Fruit fly (Drosophila melanogaster) whole organism, embryonic: ENCODE measurements around the gene CG46465.

Experiments used
- CG10209 ChIP-seq: fragments of 200-800 bp; sonication (Bioruptor generic); optimal IDR thresholded peaks from 3 replicates; lab custom pipeline; 2017; ENCODE audit warnings: missing biosample characterization, mild to moderate bottlenecking, missing genetic modification characterization, missing genetic modification reagents
- CG1024 ChIP-seq: fragments of 200-800 bp; sonication (Bioruptor generic); IDR thresholded peaks from 2 replicates; pipeline ENCODE4 v1.3.6; 2022; ENCODE audit warnings: missing biosample characterization, missing genetic modification characterization
- CG10543 ChIP-seq: fragments of 200-800 bp; sonication (Bioruptor generic); optimal IDR thresholded peaks from 3 replicates; lab custom pipeline; 2017; ENCODE audit warnings: missing biosample characterization, mild to moderate bottlenecking, missing genetic modification characterization, moderate library complexity
- CG10654 ChIP-seq: fragments of 200-800 bp; sonication (Bioruptor generic); optimal IDR thresholded peaks from 2 replicates; lab custom pipeline; 2016; ENCODE audit warnings: missing biosample characterization, missing genetic modification characterization
- CG11093 ChIP-seq: fragments of 200-800 bp; sonication (Bioruptor generic); IDR thresholded peaks from 3 replicates; pipeline ENCODE4 v1.3.6; 2022; ENCODE audit warnings: missing biosample characterization, missing genetic modification characterization
- CG11247 ChIP-seq: fragments of 200-800 bp; sonication (Bioruptor generic); IDR thresholded peaks from 2 replicates; pipeline ENCODE4 v1.3.6; 2022; ENCODE audit warnings: missing biosample characterization, missing genetic modification characterization
- CG11456 ChIP-seq: fragments of 200-800 bp; sonication (Bioruptor generic); IDR thresholded peaks from 3 replicates; pipeline ENCODE4 v1.3.6; 2022; ENCODE audit warnings: missing biosample characterization, missing genetic modification characterization
- CG12299 ChIP-seq: fragments of 200-800 bp; sonication (Bioruptor generic); optimal IDR thresholded peaks from 2 replicates; lab custom pipeline; 2018; ENCODE audit warnings: missing biosample characterization, mild to moderate bottlenecking, missing genetic modification characterization
- CG12391 ChIP-seq: fragments of 200-800 bp; sonication (Bioruptor generic); optimal IDR thresholded peaks from 3 replicates; lab custom pipeline; 2018; ENCODE audit warnings: missing biosample characterization, mild to moderate bottlenecking, missing genetic modification characterization, moderate library complexity
- CG15269 ChIP-seq: fragments of 200-800 bp; sonication (Bioruptor generic); optimal IDR thresholded peaks from 2 replicates; lab custom pipeline; 2018; ENCODE audit warnings: missing biosample characterization, mild to moderate bottlenecking, missing genetic modification characterization, moderate library complexity
- CG1529 ChIP-seq: fragments of 200-800 bp; sonication (Bioruptor generic); optimal IDR thresholded peaks from 3 replicates; lab custom pipeline; 2018; ENCODE audit warnings: missing biosample characterization, missing genetic modification characterization
- CG15696 ChIP-seq: fragments of 200-800 bp; sonication (Bioruptor generic); optimal IDR thresholded peaks from 2 replicates; lab custom pipeline; 2019; ENCODE audit warnings: missing biosample characterization, mild to moderate bottlenecking, missing genetic modification characterization, moderate library complexity
- CG1603 ChIP-seq: fragments of 200-800 bp; sonication (Bioruptor generic); optimal IDR thresholded peaks from 2 replicates; lab custom pipeline; 2019; ENCODE audit warnings: missing biosample characterization, mild to moderate bottlenecking, missing genetic modification characterization, moderate library complexity
- CG1647 ChIP-seq: fragments of 200-800 bp; sonication (Bioruptor generic); optimal IDR thresholded peaks from 3 replicates; lab custom pipeline; 2016; ENCODE audit warnings: missing biosample characterization, missing genetic modification characterization
- CG17328 ChIP-seq: fragments of 200-800 bp; sonication (Bioruptor generic); IDR thresholded peaks from 2 replicates; pipeline ENCODE4 v1.3.6; 2022; ENCODE audit warnings: missing biosample characterization, missing genetic modification characterization
- CG17359 ChIP-seq: fragments of 200-800 bp; sonication (Bioruptor generic); optimal IDR thresholded peaks from 3 replicates; lab custom pipeline; 2018; ENCODE audit warnings: missing biosample characterization, mild to moderate bottlenecking, missing genetic modification characterization, moderate library complexity
- CG17361 ChIP-seq: fragments of 200-800 bp; sonication (Bioruptor generic); IDR thresholded peaks from 3 replicates; pipeline ENCODE4 v1.3.6; 2022; ENCODE audit warnings: missing biosample characterization, missing genetic modification characterization
- CG18599 ChIP-seq: fragments of 200-800 bp; sonication (Bioruptor generic); optimal IDR thresholded peaks from 3 replicates; lab custom pipeline; 2017; ENCODE audit warnings: missing biosample characterization, missing genetic modification characterization, mild to moderate bottlenecking, moderate library complexity, missing genetic modification reagents
- CG18619 ChIP-seq: fragments of 200-800 bp; sonication (Bioruptor generic); optimal IDR thresholded peaks from 3 replicates; lab custom pipeline; 2017; ENCODE audit warnings: missing biosample characterization, mild to moderate bottlenecking, missing genetic modification characterization
- CG2129 ChIP-seq: fragments of 200-800 bp; sonication (Bioruptor generic); IDR thresholded peaks from 2 replicates; pipeline ENCODE4 v1.3.6; 2022; ENCODE audit warnings: missing biosample characterization, missing genetic modification characterization; ENCODE audit not compliant: partially characterized antibody
- CG2202 ChIP-seq: fragments of 200-800 bp; sonication (Bioruptor generic); optimal IDR thresholded peaks from 2 replicates; lab custom pipeline; 2018; ENCODE audit warnings: missing biosample characterization, mild to moderate bottlenecking, missing genetic modification characterization
- CG31224 ChIP-seq: fragments of 200-800 bp; sonication (Bioruptor generic); IDR thresholded peaks from 2 replicates; pipeline ENCODE4 v1.3.6; 2022; ENCODE audit warnings: missing biosample characterization, missing genetic modification characterization
- CG3281 ChIP-seq: fragments of 200-800 bp; sonication (Bioruptor generic); optimal IDR thresholded peaks from 3 replicates; lab custom pipeline; 2017; ENCODE audit warnings: missing biosample characterization, mild to moderate bottlenecking, missing genetic modification characterization
- CG34376 ChIP-seq: fragments of 200-800 bp; sonication (Bioruptor generic); optimal IDR thresholded peaks from 2 replicates; lab custom pipeline; 2018; ENCODE audit warnings: missing biosample characterization, mild to moderate bottlenecking, missing genetic modification characterization
- CG5180 ChIP-seq: fragments of 200-800 bp; sonication (Bioruptor generic); optimal IDR thresholded peaks from 3 replicates; lab custom pipeline; 2017; ENCODE audit warnings: missing biosample characterization, missing genetic modification characterization, mild to moderate bottlenecking, moderate library complexity, missing genetic modification reagents
- CG6689 ChIP-seq: fragments of 200-800 bp; sonication (Bioruptor generic); IDR thresholded peaks from 2 replicates; pipeline ENCODE4 v1.3.6; 2022; ENCODE audit warnings: missing biosample characterization, missing genetic modification characterization
- CG6813 ChIP-seq: fragments of 200-800 bp; sonication (Bioruptor generic); optimal IDR thresholded peaks from 2 replicates; lab custom pipeline; 2017; ENCODE audit warnings: missing biosample characterization, missing genetic modification characterization, mild to moderate bottlenecking, moderate library complexity, missing genetic modification reagents
- CG7357 ChIP-seq: fragments of 200-800 bp; sonication (Bioruptor generic); IDR thresholded peaks from 3 replicates; pipeline ENCODE4 v1.3.6; 2022; ENCODE audit warnings: missing biosample characterization, missing genetic modification characterization
- Doc3 ChIP-seq: fragments of 200-800 bp; sonication (Bioruptor generic); IDR thresholded peaks from 3 replicates; pipeline ENCODE4 v1.3.6; 2022; ENCODE audit warnings: missing biosample characterization, missing genetic modification characterization; ENCODE audit not compliant: partially characterized antibody
- E2f1 ChIP-seq: fragments of 200-800 bp; sonication (Bioruptor generic); IDR thresholded peaks from 2 replicates; pipeline ENCODE4 v1.3.6; 2022; ENCODE audit warnings: missing biosample characterization, missing genetic modification characterization
- ERR ChIP-seq: fragments of 200-800 bp; sonication (Bioruptor generic); optimal IDR thresholded peaks from 2 replicates; lab custom pipeline; 2016; ENCODE audit warnings: missing biosample characterization, missing genetic modification characterization
- Gug ChIP-seq: fragments of 200-800 bp; sonication (Bioruptor generic); IDR thresholded peaks from 4 replicates; pipeline ENCODE4 v1.3.6; 2022; ENCODE audit warnings: missing biosample characterization, missing genetic modification characterization
- Lhr ChIP-seq: fragments of 200-800 bp; sonication (Bioruptor generic); optimal IDR thresholded peaks from 3 replicates; lab custom pipeline; 2017; ENCODE audit warnings: mild to moderate bottlenecking, missing biosample characterization, missing genetic modification reagents, missing genetic modification characterization
- Max ChIP-seq: fragments of 200-800 bp; sonication (Bioruptor generic); optimal IDR thresholded peaks from 2 replicates; lab custom pipeline; 2016; ENCODE audit warnings: missing biosample characterization, mild to moderate bottlenecking, missing genetic modification characterization
- Mrtf ChIP-seq: fragments of 200-800 bp; sonication (Bioruptor generic); IDR thresholded peaks from 3 replicates; pipeline ENCODE4 v1.3.6; 2022; ENCODE audit warnings: missing biosample characterization, missing genetic modification characterization
- NC2α ChIP-seq: fragments of 200-800 bp; sonication (Bioruptor generic); optimal IDR thresholded peaks from 2 replicates; lab custom pipeline; 2016; ENCODE audit warnings: missing biosample characterization, missing genetic modification characterization
- NFAT ChIP-seq: fragments of 200-800 bp; sonication (Bioruptor generic); IDR thresholded peaks from 2 replicates; pipeline ENCODE4 v1.3.6; 2022; ENCODE audit warnings: missing biosample characterization, missing genetic modification characterization
- Pdp1 ChIP-seq, 2 experiments: fragments of 200-800 bp; sonication (Bioruptor generic); optimal IDR thresholded peaks; 3 replicates each; lab custom pipeline; 2016; ENCODE audit warnings: missing biosample characterization in 2 of 2, missing genetic modification characterization in 2 of 2, mild to moderate bottlenecking in 1 of 2, moderate library complexity in 1 of 2
- Poxn ChIP-seq: fragments of 200-800 bp; sonication (Bioruptor generic); IDR thresholded peaks from 2 replicates; pipeline ENCODE4 v1.3.6; 2022; ENCODE audit warnings: missing biosample characterization, missing genetic modification characterization
- ap ChIP-seq: fragments of 200-800 bp; sonication (Bioruptor generic); IDR thresholded peaks from 2 replicates; pipeline ENCODE4 v1.3.6; 2022; ENCODE audit warnings: missing biosample characterization, missing genetic modification characterization
- bcd ChIP-seq: fragments of 200-800 bp; sonication (Bioruptor generic); optimal IDR thresholded peaks from 2 replicates; lab custom pipeline; 2017; ENCODE audit warnings: missing biosample characterization, mild to moderate bottlenecking, missing genetic modification characterization
- corto ChIP-seq: fragments of 200-800 bp; sonication (Bioruptor generic); optimal IDR thresholded peaks from 2 replicates; lab custom pipeline; 2016; ENCODE audit warnings: missing biosample characterization, mild to moderate bottlenecking, missing genetic modification characterization, moderate library complexity
- dan ChIP-seq: fragments of 200-800 bp; sonication (Bioruptor generic); IDR thresholded peaks from 2 replicates; pipeline ENCODE4 v1.3.6; 2022; ENCODE audit warnings: missing biosample characterization, missing genetic modification characterization
- dmrt11E ChIP-seq: fragments of 200-800 bp; sonication (Bioruptor generic); optimal IDR thresholded peaks from 3 replicates; lab custom pipeline; 2018; ENCODE audit warnings: missing biosample characterization, mild to moderate bottlenecking, missing genetic modification characterization, moderate library complexity
- gcm ChIP-seq: fragments of 200-800 bp; sonication (Bioruptor generic); optimal IDR thresholded peaks from 2 replicates; lab custom pipeline; 2019; ENCODE audit warnings: missing biosample characterization, mild to moderate bottlenecking, missing genetic modification characterization, moderate library complexity
- gfzf ChIP-seq: fragments of 200-800 bp; sonication (Bioruptor generic); optimal IDR thresholded peaks from 2 replicates; lab custom pipeline; 2016; ENCODE audit warnings: missing biosample characterization, mild to moderate bottlenecking, missing genetic modification characterization, moderate library complexity
- kay ChIP-seq: fragments of 200-800 bp; sonication (Bioruptor generic); optimal IDR thresholded peaks from 2 replicates; lab custom pipeline; 2016; ENCODE audit warnings: missing biosample characterization, missing genetic modification characterization
- otp ChIP-seq: fragments of 200-800 bp; sonication (Bioruptor generic); IDR thresholded peaks from 3 replicates; pipeline ENCODE4, ENCODE4 v1.3.6; 2022; ENCODE audit warnings: missing biosample characterization, missing genetic modification characterization
- tap ChIP-seq: fragments of 200-800 bp; optimal IDR thresholded peaks from 3 replicates; lab custom pipeline; 2019; ENCODE audit warnings: missing biosample characterization, mild to moderate bottlenecking, missing genetic modification characterization, moderate library complexity

Gene CG46465

DNA sequence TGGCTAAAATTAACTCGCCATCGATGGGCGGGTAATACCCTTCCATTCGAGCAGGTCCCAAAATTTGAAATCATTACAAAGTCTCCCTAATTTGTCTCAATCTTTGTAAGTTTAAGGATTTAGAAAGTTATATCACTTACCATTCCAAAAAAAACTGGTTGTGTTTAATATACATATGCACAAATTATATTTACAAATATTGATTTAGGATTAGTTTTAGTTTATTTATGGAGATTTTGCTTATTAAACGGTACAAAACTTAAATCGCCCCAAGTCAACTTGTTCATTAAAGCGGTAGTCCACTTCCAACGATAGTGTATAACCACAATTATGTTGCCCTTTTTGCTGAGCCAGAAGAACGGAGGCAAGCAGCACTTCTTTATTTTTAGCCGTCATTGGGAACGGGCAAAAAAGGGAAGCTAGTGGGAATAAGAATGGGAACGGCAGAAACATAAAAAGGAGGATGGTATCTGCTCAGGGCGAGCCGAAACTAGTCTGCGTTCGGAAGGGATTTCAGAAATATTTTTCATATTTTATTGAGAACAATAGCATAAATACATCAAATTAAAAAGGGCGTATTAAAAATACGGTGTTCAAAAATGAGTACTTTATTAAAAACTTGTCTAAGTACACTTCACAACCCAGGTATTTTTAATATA, 44.1 kb upstream of the CG46465 start (continued):
- no peak for TF ChIP-seq CG1024 (GFP tag; lab: Robert Waterston, UW)
- TF ChIP-seq CG2202, result peak; percentile 85
- TF ChIP-seq CG7357, result peak; percentile 71
- 0 out of 3 replicates have a peak, but pooled peaks have one; percentile 27 for TF ChIP-seq CG11093 (GFP tag; lab: Robert Waterston, UW)
- no peak for TF ChIP-seq Mrtf (GFP tag; lab: Robert Waterston, UW)
- TF ChIP-seq CG34376 (GFP tag; lab: Kevin White, UChicago), result no peak
- peak; percentile 96 for TF ChIP-seq CG31224
- TF ChIP-seq Poxn (GFP tag; lab: Robert Waterston, UW), result no peak
- no peak for TF ChIP-seq Max (GFP tag; lab: Kevin White, UChicago)
- no peak for TF ChIP-seq Doc3 (GFP tag; lab: Robert Waterston, UW)
- no peak for TF ChIP-seq dan (GFP tag; lab: Robert Waterston, UW)
- TF ChIP-seq CG10654 (GFP tag; lab: Kevin White, UChicago), result peak; percentile 33
- TF ChIP-seq CG15269 (tag; lab: Kevin White, UChicago), result peak; percentile 40
- peak; percentile 12 for TF ChIP-seq NC2α (GFP tag; lab: Kevin White, UChicago)
- peak; percentile 57 for TF ChIP-seq CG1603 (tag; lab: Kevin White, UChicago)
- peak; percentile 39 to 53 for TF ChIP-seq Pdp1 (GFP tag; optimal IDR thresholded peaks at IDR 0.05; lab: Kevin White, UChicago)
- TF ChIP-seq CG3281 (GFP tag; lab: Kevin White, UChicago), result peak; percentile 3
- peak; percentile 41 for TF ChIP-seq CG10543 (GFP tag; lab: Kevin White, UChicago)
- peak; percentile 90 for TF ChIP-seq CG12391
- TF ChIP-seq dmrt11E (tag; lab: Kevin White, UChicago), result peak; percentile 87
- TF ChIP-seq bcd (GFP tag; lab: Kevin White, UChicago), result peak; percentile 46
- TF ChIP-seq ERR (GFP tag; lab: Kevin White, UChicago), result no peak
- TF ChIP-seq CG15696, result peak; percentile 28
- TF ChIP-seq gcm (GFP tag; lab: Kevin White, UChicago), result peak; percentile 80
- no peak for TF ChIP-seq kay (GFP tag; lab: Kevin White, UChicago)
- peak; percentile 34 for TF ChIP-seq CG12299 (tag; lab: Kevin White, UChicago)
- peak; percentile 87 for TF ChIP-seq CG1529
- no peak; the same call in 1 of the 2 replicates for TF ChIP-seq CG11247 (GFP tag; lab: Robert Waterston, UW)
- 0 out of 2 replicates have a peak, but pooled peaks have one; percentile 3 for TF ChIP-seq ap (GFP tag; lab: Robert Waterston, UW)
- no peak for TF ChIP-seq gfzf (GFP tag; lab: Kevin White, UChicago)
- TF ChIP-seq corto, result peak; percentile 30
- peak; percentile 77 for TF ChIP-seq CG10209 (GFP tag; lab: Kevin White, UChicago)
- TF ChIP-seq Gug (GFP tag; lab: Robert Waterston, UW), result no peak
- no peak for TF ChIP-seq CG1647
- TF ChIP-seq CG6813 (GFP tag; lab: Kevin White, UChicago), result peak; percentile 24
- peak; percentile 74 for TF ChIP-seq CG6689 (GFP tag; lab: Robert Waterston, UW)
- TF ChIP-seq tap (tag; lab: Kevin White, UChicago), result peak; percentile 62
- TF ChIP-seq otp (GFP tag; lab: Robert Waterston, UW), result no peak
- TF ChIP-seq CG17361 (GFP tag; lab: Robert Waterston, UW), result peak; percentile 82
- no peak for TF ChIP-seq NFAT
- TF ChIP-seq CG17359 (tag; lab: Kevin White, UChicago), result peak; percentile 72
- TF ChIP-seq CG11456 (GFP tag; lab: Robert Waterston, UW), result no peak
- no peak for TF ChIP-seq CG5180 (GFP tag; lab: Kevin White, UChicago)
- 0 out of 2 replicates have a peak, but pooled peaks have one; percentile 24 for TF ChIP-seq E2f1
- no peak for TF ChIP-seq Lhr (GFP tag; lab: Kevin White, UChicago)
- TF ChIP-seq CG2129, result no peak
- TF ChIP-seq CG18619 (GFP tag; lab: Kevin White, UChicago), result peak; percentile 35
- peak; percentile 50 for TF ChIP-seq CG17328 (GFP tag; lab: Robert Waterston, UW)
- peak; percentile 50 for TF ChIP-seq CG18599
